Fruit fly (Drosophila melanogaster) whole organism, embryonic: ENCODE measurements around the gene CG5087.

Source experiments
- CG11560 ChIP-seq: fragments of 200-800 bp; sonication (Bioruptor generic); IDR thresholded peaks from 3 replicates; pipeline ENCODE4 v1.3.6; 2022; ENCODE audit warnings: missing biosample characterization, missing genetic modification characterization
- CG11723 ChIP-seq: fragments of 200-800 bp; sonication (Bioruptor generic); optimal IDR thresholded peaks from 2 replicates; lab custom pipeline; 2017; ENCODE audit warnings: missing biosample characterization, mild to moderate bottlenecking, missing genetic modification characterization
- CG12236 ChIP-seq: fragments of 200-800 bp; sonication (Bioruptor generic); optimal IDR thresholded peaks from 2 replicates; lab custom pipeline; 2016; ENCODE audit warnings: missing biosample characterization, missing genetic modification characterization
- CG1233 ChIP-seq: fragments of 200-800 bp; sonication (Bioruptor generic); optimal IDR thresholded peaks from 4 replicates; lab custom pipeline; 2018; ENCODE audit warnings: missing biosample characterization, mild to moderate bottlenecking, missing genetic modification characterization
- CG12744 ChIP-seq: fragments of 200-800 bp; sonication (Bioruptor generic); optimal IDR thresholded peaks from 2 replicates; lab custom pipeline; 2016; ENCODE audit warnings: missing biosample characterization, missing genetic modification characterization
- CG13624 ChIP-seq: fragments of 200-800 bp; sonication (Bioruptor generic); optimal IDR thresholded peaks from 2 replicates; lab custom pipeline; 2016; ENCODE audit warnings: missing biosample characterization, missing genetic modification characterization
- CG15514 ChIP-seq: fragments of 200-800 bp; sonication (Bioruptor generic); optimal IDR thresholded peaks from 3 replicates; lab custom pipeline; 2017; ENCODE audit warnings: missing biosample characterization, missing genetic modification characterization, mild to moderate bottlenecking, moderate library complexity, missing genetic modification reagents
- CG16779 ChIP-seq: fragments of 200-800 bp; sonication (Bioruptor generic); IDR thresholded peaks from 2 replicates; pipeline ENCODE4 v1.3.6; 2022; ENCODE audit warnings: missing biosample characterization, missing genetic modification characterization
- CG17186 ChIP-seq: fragments of 200-800 bp; sonication (Bioruptor generic); optimal IDR thresholded peaks from 3 replicates; lab custom pipeline; 2017; ENCODE audit warnings: missing biosample characterization, missing genetic modification reagents, missing genetic modification characterization
- CG18011 ChIP-seq: fragments of 200-800 bp; sonication (Bioruptor generic); optimal IDR thresholded peaks from 2 replicates; lab custom pipeline; 2017; ENCODE audit warnings: missing biosample characterization, missing genetic modification characterization, mild to moderate bottlenecking, moderate library complexity, missing genotype
- CG2678 ChIP-seq: fragments of 200-800 bp; sonication (Bioruptor generic); optimal IDR thresholded peaks from 3 replicates; lab custom pipeline; 2019; ENCODE audit warnings: missing biosample characterization, mild to moderate bottlenecking, missing genetic modification characterization, moderate library complexity
- CG30020 ChIP-seq: fragments of 200-800 bp; optimal IDR thresholded peaks from 2 replicates; lab custom pipeline; 2019; ENCODE audit warnings: missing biosample characterization, mild to moderate bottlenecking, missing genetic modification characterization, moderate library complexity
- CG3065 ChIP-seq: fragments of 200-800 bp; sonication (Bioruptor generic); optimal IDR thresholded peaks from 2 replicates; lab custom pipeline; 2016; ENCODE audit warnings: missing biosample characterization, missing genetic modification characterization
- CG3163 ChIP-seq: fragments of 200-800 bp; sonication (Bioruptor generic); optimal IDR thresholded peaks from 3 replicates; lab custom pipeline; 2016; ENCODE audit warnings: missing biosample characterization, missing genetic modification characterization
- CG34224 ChIP-seq: fragments of 200-800 bp; sonication (Bioruptor generic); IDR thresholded peaks from 3 replicates; pipeline ENCODE4 v1.3.6; 2022; ENCODE audit warnings: missing biosample characterization, missing genetic modification characterization; ENCODE audit not compliant: partially characterized antibody
- CG34422 ChIP-seq: fragments of 200-800 bp; sonication (Bioruptor generic); IDR thresholded peaks from 3 replicates; pipeline ENCODE4 v1.3.6; 2022; ENCODE audit warnings: missing biosample characterization, missing genetic modification characterization
- CG3847 ChIP-seq: fragments of 200-800 bp; sonication (Bioruptor generic); IDR thresholded peaks from 2 replicates; pipeline ENCODE4 v1.3.6; 2022; ENCODE audit warnings: missing biosample characterization, missing genetic modification characterization
- CG5953 ChIP-seq: fragments of 200-800 bp; sonication (Bioruptor generic); IDR thresholded peaks from 2 replicates; pipeline ENCODE4 v1.3.6; 2022; ENCODE audit warnings: missing biosample characterization, missing genetic modification characterization
- CG6254 ChIP-seq: fragments of 200-800 bp; sonication (Bioruptor generic); optimal IDR thresholded peaks from 3 replicates; lab custom pipeline; 2017; ENCODE audit warnings: mild to moderate bottlenecking, missing biosample characterization, missing genetic modification reagents, missing genetic modification characterization
- CG6654 ChIP-seq: fragments of 200-800 bp; sonication (Bioruptor generic); optimal IDR thresholded peaks from 2 replicates; lab custom pipeline; 2017; ENCODE audit warnings: missing biosample characterization, mild to moderate bottlenecking, missing genetic modification characterization
- CG7839 ChIP-seq: fragments of 200-800 bp; sonication (Bioruptor generic); optimal IDR thresholded peaks from 3 replicates; lab custom pipeline; 2018; ENCODE audit warnings: missing biosample characterization, mild to moderate bottlenecking, missing genetic modification characterization, moderate library complexity
- CG9215 ChIP-seq: fragments of 200-800 bp; sonication (Bioruptor generic); IDR thresholded peaks from 2 replicates; pipeline ENCODE4 v1.3.6; 2022; ENCODE audit warnings: missing biosample characterization, missing genetic modification characterization
- HLH54F ChIP-seq: fragments of 200-800 bp; sonication (Bioruptor generic); optimal IDR thresholded peaks from 3 replicates; lab custom pipeline; 2016; ENCODE audit warnings: missing biosample characterization, missing genetic modification characterization
- Hmx ChIP-seq: fragments of 200-800 bp; sonication (Bioruptor generic); optimal IDR thresholded peaks from 2 replicates; lab custom pipeline; 2016; ENCODE audit warnings: missing biosample characterization, missing genetic modification characterization
- Lim3 ChIP-seq: fragments of 200-800 bp; sonication (Bioruptor generic); IDR thresholded peaks from 2 replicates; pipeline ENCODE4 v1.3.6; 2022; ENCODE audit warnings: missing biosample characterization, missing genetic modification characterization
- Med ChIP-seq: fragments of 200-800 bp; sonication (Bioruptor generic); peaks from one replicate; lab custom pipeline; 2016; ENCODE audit warnings: missing biosample characterization, missing genetic modification characterization, mild to moderate bottlenecking, inconsistent platforms, moderate library complexity
- Mes4 ChIP-seq: fragments of 200-800 bp; sonication (Bioruptor generic); optimal IDR thresholded peaks from 2 replicates; lab custom pipeline; 2016; ENCODE audit warnings: missing biosample characterization, missing genetic modification characterization
- NC2β ChIP-seq: fragments of 200-800 bp; sonication (Bioruptor generic); optimal IDR thresholded peaks from 2 replicates; lab custom pipeline; 2016; ENCODE audit warnings: missing biosample characterization, missing genetic modification characterization
- ap ChIP-seq: fragments of 200-800 bp; sonication (Bioruptor generic); IDR thresholded peaks from 2 replicates; pipeline ENCODE4 v1.3.6; 2022; ENCODE audit warnings: missing biosample characterization, missing genetic modification characterization
- ash1 ChIP-seq: fragments of 200-800 bp; sonication (Bioruptor generic); optimal IDR thresholded peaks from 2 replicates; lab custom pipeline; 2018; ENCODE audit warnings: missing biosample characterization, mild to moderate bottlenecking, missing genetic modification characterization
- bowl ChIP-seq: fragments of 200-800 bp; sonication (Bioruptor generic); IDR thresholded peaks from 2 replicates; pipeline ENCODE4 v1.3.6; 2022; ENCODE audit warnings: missing biosample characterization, missing genetic modification characterization
- btn ChIP-seq: fragments of 200-800 bp; sonication (Bioruptor generic); optimal IDR thresholded peaks from 2 replicates; lab custom pipeline; 2016; ENCODE audit warnings: missing biosample characterization, missing genetic modification characterization
- disco-r ChIP-seq: fragments of 200-800 bp; sonication (Bioruptor generic); optimal IDR thresholded peaks from 2 replicates; lab custom pipeline; 2016; ENCODE audit warnings: missing biosample characterization, missing genetic modification characterization
- fd3F ChIP-seq: fragments of 200-800 bp; sonication (Bioruptor generic); optimal IDR thresholded peaks from 2 replicates; lab custom pipeline; 2018; ENCODE audit warnings: missing biosample characterization, mild to moderate bottlenecking, missing genetic modification characterization, moderate library complexity
- gfzf ChIP-seq: fragments of 200-800 bp; sonication (Bioruptor generic); optimal IDR thresholded peaks from 2 replicates; lab custom pipeline; 2016; ENCODE audit warnings: missing biosample characterization, mild to moderate bottlenecking, missing genetic modification characterization, moderate library complexity
- gsb ChIP-seq: fragments of 200-800 bp; sonication (Bioruptor generic); IDR thresholded peaks from 2 replicates; pipeline ENCODE4 v1.3.6; 2022; ENCODE audit warnings: missing biosample characterization, missing genetic modification characterization
- jing ChIP-seq: fragments of 200-800 bp; sonication (Bioruptor generic); optimal IDR thresholded peaks from 2 replicates; lab custom pipeline; 2018; ENCODE audit warnings: missing biosample characterization, mild to moderate bottlenecking, missing genetic modification characterization
- kah ChIP-seq: fragments of 200-800 bp; sonication (Bioruptor generic); optimal IDR thresholded peaks from 2 replicates; lab custom pipeline; 2018; ENCODE audit warnings: missing biosample characterization, mild to moderate bottlenecking, missing genetic modification characterization
- lab ChIP-seq: fragments of 200-800 bp; sonication (Bioruptor generic); optimal IDR thresholded peaks from 3 replicates; lab custom pipeline; 2017; ENCODE audit warnings: missing biosample characterization, missing genetic modification characterization, mild to moderate bottlenecking, moderate library complexity, missing genetic modification reagents
- lbe ChIP-seq: fragments of 200-800 bp; sonication (Bioruptor generic); optimal IDR thresholded peaks from 2 replicates; lab custom pipeline; 2016; ENCODE audit warnings: missing biosample characterization, mild to moderate bottlenecking, missing genetic modification characterization
- mld ChIP-seq: fragments of 200-800 bp; sonication (Bioruptor generic); IDR thresholded peaks from 3 replicates; pipeline ENCODE4 v1.3.6; 2022; ENCODE audit warnings: missing biosample characterization, missing genetic modification characterization; ENCODE audit not compliant: partially characterized antibody
- nerfin-1 ChIP-seq: fragments of 200-800 bp; sonication (Bioruptor generic); optimal IDR thresholded peaks from 3 replicates; lab custom pipeline; 2019; ENCODE audit warnings: missing biosample characterization, mild to moderate bottlenecking, missing genetic modification characterization, moderate library complexity
- nom ChIP-seq: fragments of 200-800 bp; sonication (Bioruptor generic); optimal IDR thresholded peaks from 2 replicates; lab custom pipeline; 2017; ENCODE audit warnings: missing biosample characterization, missing genetic modification characterization, mild to moderate bottlenecking, moderate library complexity, missing genetic modification reagents
- sc ChIP-seq, 3 experiments: fragments of >200 bp in 2 of 3; fragments of 200-800 bp in 1 of 3; sonication (Bioruptor generic) in 1 of 3; optimal IDR thresholded peaks; 2 replicates in 2 of 3; 3 replicates in 1 of 3; lab custom pipeline; 2017; ENCODE audit warnings: mild to moderate bottlenecking in 1 of 3, missing biosample characterization in 1 of 3, missing genetic modification characterization in 1 of 3, missing genetic modification reagents in 1 of 3
- slou ChIP-seq: fragments of 200-800 bp; sonication (Bioruptor generic); optimal IDR thresholded peaks from 3 replicates; lab custom pipeline; 2016; ENCODE audit warnings: missing biosample characterization, missing genetic modification characterization
- twi ChIP-seq: fragments of 200-800 bp; optimal IDR thresholded peaks from 2 replicates; lab custom pipeline; 2019; ENCODE audit warnings: missing biosample characterization, mild to moderate bottlenecking, missing genetic modification characterization, moderate library complexity
- tx ChIP-seq: fragments of 200-800 bp; sonication (Bioruptor generic); optimal IDR thresholded peaks from 2 replicates; lab custom pipeline; 2016; ENCODE audit warnings: missing biosample characterization, missing genetic modification characterization
- unc-4 ChIP-seq: fragments of 200-800 bp; sonication (Bioruptor generic); IDR thresholded peaks from 2 replicates; pipeline ENCODE4 v1.3.6; 2022; ENCODE audit warnings: missing biosample characterization, missing genetic modification characterization; ENCODE audit not compliant: partially characterized antibody
- vnd ChIP-seq: fragments of 200-800 bp; sonication (Bioruptor generic); IDR thresholded peaks from 3 replicates; pipeline ENCODE4 v1.3.6; 2022; ENCODE audit warnings: missing biosample characterization, missing genetic modification characterization; ENCODE audit not compliant: partially characterized antibody

The CG5087 gene

dm6 chr3L:9033999-9034626 lies 36.1 kb downstream of the CG5087 start (continued):
- peak; percentile 70 for TF ChIP-seq nerfin-1 (tag; lab: Kevin White, UChicago)
- TF ChIP-seq gsb (GFP tag; lab: Robert Waterston, UW), result no peak
- TF ChIP-seq Hmx, result no peak
- TF ChIP-seq CG3065, result no peak
- TF ChIP-seq kah (GFP tag; lab: Kevin White, UChicago), result peak; percentile 37
- TF ChIP-seq tx (GFP tag; lab: Kevin White, UChicago), result peak; percentile 8
- no peak for TF ChIP-seq CG11560 (tag; lab: Robert Waterston, UW)
- no peak for TF ChIP-seq slou (GFP tag; lab: Kevin White, UChicago)
- TF ChIP-seq CG9215 (GFP tag; lab: Robert Waterston, UW), result 0 out of 2 replicates have a peak, but pooled peaks have one; percentile 6
- no peak for TF ChIP-seq CG18011 (GFP tag; lab: Kevin White, UChicago)
- no peak for TF ChIP-seq HLH54F
- TF ChIP-seq CG11723 (GFP tag; lab: Kevin White, UChicago), result no peak
- TF ChIP-seq btn, result peak; percentile 76
- no peak for TF ChIP-seq ash1 (GFP tag; lab: Kevin White, UChicago)
- no peak for TF ChIP-seq jing
- TF ChIP-seq CG30020 (tag; lab: Kevin White, UChicago), result no peak
- no peak for TF ChIP-seq CG13624 (GFP tag; lab: Kevin White, UChicago)
- no peak for TF ChIP-seq CG17186 (GFP tag; lab: Kevin White, UChicago)
- peak; percentile 61; the same call in 1 of the 3 replicates for TF ChIP-seq CG34422
- no peak for TF ChIP-seq vnd (GFP tag; lab: Robert Waterston, UW)
- no peak for TF ChIP-seq CG12744 (GFP tag; lab: Kevin White, UChicago)
- peak; percentile 51 for TF ChIP-seq lab (GFP tag; lab: Kevin White, UChicago)
- peak; percentile 71 for TF ChIP-seq CG2678 (tag; lab: Kevin White, UChicago)
- peak; percentile 23 for TF ChIP-seq Mes4 (GFP tag; lab: Kevin White, UChicago)
- peak; percentile 69 for TF ChIP-seq CG7839 (tag; lab: Kevin White, UChicago)
- no peak for TF ChIP-seq CG12236 (GFP tag; lab: Kevin White, UChicago)
- TF ChIP-seq CG3163 (GFP tag; lab: Kevin White, UChicago), result no peak
- TF ChIP-seq CG3847 (GFP tag; lab: Robert Waterston, UW), result peak; percentile 42
- TF ChIP-seq CG15514 (GFP tag; lab: Kevin White, UChicago), result no peak
- no peak for TF ChIP-seq twi
- TF ChIP-seq CG16779 (GFP tag; lab: Robert Waterston, UW), result no peak
- TF ChIP-seq lbe, result peak; percentile 14
- TF ChIP-seq nom (GFP tag; lab: Kevin White, UChicago), result peak; percentile 61
- peak; percentile 39; the same call in 1 of the 2 replicates for TF ChIP-seq CG5953 (GFP tag; lab: Robert Waterston, UW)
- TF ChIP-seq ap (GFP tag; lab: Robert Waterston, UW), result peak; percentile 59
- peak; percentile 31 for TF ChIP-seq CG6654 (GFP tag; lab: Kevin White, UChicago)
- peak; percentile 35 for TF ChIP-seq CG1233 (GFP tag; lab: Kevin White, UChicago)
- no peak for TF ChIP-seq disco-r (GFP tag; lab: Kevin White, UChicago)
- no peak for TF ChIP-seq CG34224 (GFP tag; lab: Robert Waterston, UW)
- no peak for TF ChIP-seq sc (optimal IDR thresholded peaks at IDR 0.05; lab: Kevin White, UChicago)
- peak; percentile 46 for TF ChIP-seq sc (GFP tag; optimal IDR thresholded peaks at IDR 0.05; lab: Kevin White, UChicago)
- TF ChIP-seq NC2β, result no peak
- no peak for TF ChIP-seq gfzf
- no peak for TF ChIP-seq mld (GFP tag; lab: Robert Waterston, UW)
- peak; percentile 85 for TF ChIP-seq Med (GFP tag; lab: Kevin White, UChicago)
- no peak for TF ChIP-seq fd3F
- TF ChIP-seq bowl (GFP tag; lab: Robert Waterston, UW), result no peak
- TF ChIP-seq unc-4 (GFP tag; lab: Robert Waterston, UW), result no peak
- TF ChIP-seq Lim3 (GFP tag; lab: Robert Waterston, UW), result no peak
- peak; percentile 67 for TF ChIP-seq CG6254
